Worm (Caenorhabditis elegans) whole organism, L4 larva: Measurements from ENCODE around the gene symk-1.

Source experiments
- Y105C5A.15 ChIP-seq: fragments of 200-800 bp; sonication (Bioruptor generic); IDR thresholded peaks from 2 replicates; pipeline ENCODE4 v1.3.6; 2022; ENCODE audit warnings: missing genetic modification characterization, missing compliant biosample characterization
- dpl-1 ChIP-seq: fragments of 150-350 bp; optimal IDR thresholded peaks from 2 replicates; lab custom pipeline; 2014; ENCODE audit warnings: missing biosample characterization, missing genetic modification reagents, missing genetic modification characterization
- lin-1 ChIP-seq: fragments of 200-800 bp; sonication (Bioruptor generic); IDR thresholded peaks from 2 replicates; pipeline ENCODE4 v1.3.6; 2022; ENCODE audit warnings: missing genetic modification reagents, missing genetic modification characterization, missing compliant biosample characterization
- mdt-29 ChIP-seq: fragments of 200-800 bp; sonication (Bioruptor generic); IDR thresholded peaks from 2 replicates; pipeline ENCODE4 v1.3.6; 2022; ENCODE audit warnings: missing genetic modification reagents, missing genetic modification characterization, missing compliant biosample characterization
- nhr-76 ChIP-seq: fragments of 150-350 bp; optimal IDR thresholded peaks from 2 replicates; lab custom pipeline; 2014; ENCODE audit warnings: missing biosample characterization, missing genetic modification characterization
- nhr-77 ChIP-seq: fragments of 150-350 bp; optimal IDR thresholded peaks from 2 replicates; lab custom pipeline; 2014; ENCODE audit warnings: missing biosample characterization, missing genetic modification characterization
- pha-4 ChIP-seq, 2 experiments: fragments of 150-350 bp in 1 of 2; fragments of 200-800 bp in 1 of 2; sonication (Bioruptor generic) in 1 of 2; IDR thresholded peaks in 1 of 2; optimal IDR thresholded peaks in 1 of 2; 2 replicates each; pipeline versions ENCODE4 v1.3.6 to Lab custom; 2014 to 2022; ENCODE audit warnings: missing genetic modification characterization in 2 of 2, missing genetic modification reagents in 2 of 2, missing biosample characterization in 1 of 2, missing compliant biosample characterization in 1 of 2
- skn-1 ChIP-seq: fragments of 150-350 bp; optimal IDR thresholded peaks from 2 replicates; lab custom pipeline; 2014; ENCODE audit warnings: missing biosample characterization, missing genetic modification characterization

- TF ChIP-seq nhr-77 (tag; lab: Kevin White, UChicago) (no peak), pha-4 (GFP tag; IDR thresholded peaks at IDR 0.05; lab: Robert Waterston, UW) (no peak), pha-4 (tag; optimal IDR thresholded peaks at IDR 0.05; lab: Kevin White, UChicago) (no peak), mdt-29 (GFP tag; lab: Robert Waterston, UW) (no peak), dpl-1 (GFP tag; lab: Kevin White, UChicago) (no peak), nhr-76 (tag; lab: Kevin White, UChicago) (no peak), skn-1 (no peak), lin-1 (GFP tag; lab: Robert Waterston, UW) (no peak), Y105C5A.15 (no peak)
Measured at ce11 chrV:8560916-8561315, 9.2 kb upstream of the symk-1 start, which contains the start of gene acr-16.
